Worm (Caenorhabditis elegans) whole organism, L3 larva: ENCODE data around the gene K09F6.13.
A peak's percentile ranks its signal among the peaks of the same experiment; 100 is the strongest.

Experiments
- R02D3.7 ChIP-seq: fragments of 150-350 bp; optimal IDR thresholded peaks from 2 replicates; lab custom pipeline; 2014; ENCODE audit warnings: missing biosample characterization, missing genetic modification characterization
- aly-2 ChIP-seq: fragments of 150-350 bp; optimal IDR thresholded peaks from 2 replicates; lab custom pipeline; 2014; ENCODE audit warnings: missing biosample characterization, missing genetic modification characterization
- ceh-16 ChIP-seq: sonication (generic microtip); optimal IDR thresholded peaks from 2 replicates; lab custom pipeline; 2017; ENCODE audit warnings: missing biosample characterization, missing genetic modification characterization
- ceh-28 ChIP-seq: fragments of 150-350 bp; optimal IDR thresholded peaks from 2 replicates; lab custom pipeline; 2014; ENCODE audit warnings: missing biosample characterization, missing genetic modification reagents, missing genetic modification characterization
- ceh-82 ChIP-seq: fragments of 150-350 bp; optimal IDR thresholded peaks from 2 replicates; lab custom pipeline; 2014; ENCODE audit warnings: missing biosample characterization, missing genetic modification characterization
- ceh-9 ChIP-seq: sonication (generic microtip); optimal IDR thresholded peaks from 2 replicates; lab custom pipeline; 2018; ENCODE audit warnings: missing biosample characterization, missing genetic modification characterization
- daf-12 ChIP-seq: fragments of 150-350 bp; optimal IDR thresholded peaks from 2 replicates; lab custom pipeline; 2014; ENCODE audit warnings: missing biosample characterization, missing genetic modification reagents, missing genetic modification characterization
- elt-1 ChIP-seq: fragments of 150-350 bp; optimal IDR thresholded peaks from 2 replicates; lab custom pipeline; 2014; ENCODE audit warnings: missing biosample characterization, missing genetic modification characterization
- elt-2 ChIP-seq: sonication (generic microtip); optimal IDR thresholded peaks from 2 replicates; lab custom pipeline; 2016; ENCODE audit warnings: missing genetic modification reagents, mild to moderate bottlenecking, missing genetic modification characterization, missing compliant biosample characterization
- elt-3 ChIP-seq, 3 experiments: fragments of 150-350 bp in 1 of 3; sonication (generic microtip) in 2 of 3; optimal IDR thresholded peaks; 2 replicates in 2 of 3; 4 replicates in 1 of 3; lab custom pipeline; 2014 to 2017; ENCODE audit warnings: missing biosample characterization in 3 of 3, missing genetic modification characterization in 3 of 3
- eor-1 ChIP-seq, 2 experiments: fragments of 150-350 bp; optimal IDR thresholded peaks; 2 replicates each; lab custom pipeline; 2014 to 2018; ENCODE audit warnings: missing biosample characterization in 2 of 2, missing genetic modification characterization in 2 of 2
- fkh-10 ChIP-seq: sonication (generic microtip); optimal IDR thresholded peaks from 2 replicates; lab custom pipeline; 2017; ENCODE audit warnings: missing biosample characterization, missing genetic modification reagents, missing genetic modification characterization
- fkh-2 ChIP-seq: fragments of 150-350 bp; optimal IDR thresholded peaks from 2 replicates; lab custom pipeline; 2014; ENCODE audit warnings: missing biosample characterization, missing genetic modification reagents, missing genetic modification characterization
- jun-1 ChIP-seq: fragments of 150-350 bp; optimal IDR thresholded peaks from 2 replicates; lab custom pipeline; 2014; ENCODE audit warnings: missing biosample characterization, missing genetic modification reagents, missing genetic modification characterization
- lin-15B ChIP-seq: fragments of 150-350 bp; optimal IDR thresholded peaks from 2 replicates; lab custom pipeline; 2014; ENCODE audit warnings: missing biosample characterization, missing genetic modification characterization
- lsy-12 ChIP-seq: sonication (generic microtip); optimal IDR thresholded peaks from 2 replicates; lab custom pipeline; 2016; ENCODE audit warnings: mild to moderate bottlenecking, missing genetic modification characterization, missing compliant biosample characterization
- mdl-1 ChIP-seq: fragments of 150-350 bp; optimal IDR thresholded peaks from 2 replicates; lab custom pipeline; 2014; ENCODE audit warnings: missing biosample characterization, missing genetic modification characterization
- mml-1 ChIP-seq: fragments of 150-350 bp; sonication (generic microtip); optimal IDR thresholded peaks from 3 replicates; lab custom pipeline; 2014; ENCODE audit warnings: missing biosample characterization, missing genetic modification characterization
- nfya-1 ChIP-seq: sonication (generic microtip); optimal IDR thresholded peaks from 2 replicates; lab custom pipeline; 2017; ENCODE audit warnings: missing genetic modification characterization, mild to moderate bottlenecking, missing compliant biosample characterization, antibody characterized with exemption, moderate library complexity; ENCODE audit not compliant: insufficient read depth
- nhr-11 ChIP-seq: fragments of 150-350 bp; optimal IDR thresholded peaks from 2 replicates; lab custom pipeline; 2014; ENCODE audit warnings: missing biosample characterization, missing genetic modification characterization
- nhr-23 ChIP-seq: fragments of 150-350 bp; optimal IDR thresholded peaks from 2 replicates; lab custom pipeline; 2014; ENCODE audit warnings: missing biosample characterization, missing genetic modification reagents, missing genetic modification characterization
- nhr-25 ChIP-seq: sonication (generic microtip); optimal IDR thresholded peaks from 2 replicates; lab custom pipeline; 2017; ENCODE audit warnings: missing biosample characterization, missing genetic modification characterization
- nhr-28 ChIP-seq: fragments of 150-350 bp; optimal IDR thresholded peaks from 2 replicates; lab custom pipeline; 2014; ENCODE audit warnings: missing biosample characterization, missing genetic modification characterization
- nhr-43 ChIP-seq: sonication (generic microtip); optimal IDR thresholded peaks from 2 replicates; lab custom pipeline; 2016; ENCODE audit warnings: mild to moderate bottlenecking, missing genetic modification characterization, missing compliant biosample characterization; ENCODE audit not compliant: poor library complexity, severe bottlenecking
- nhr-67 ChIP-seq: fragments of 150-350 bp; optimal IDR thresholded peaks from 2 replicates; lab custom pipeline; 2014; ENCODE audit warnings: missing biosample characterization, missing genetic modification characterization
- nhr-77 ChIP-seq: fragments of 150-350 bp; optimal IDR thresholded peaks from 2 replicates; lab custom pipeline; 2014; ENCODE audit warnings: missing biosample characterization, missing genetic modification characterization
- pqm-1 ChIP-seq: fragments of 150-350 bp; optimal IDR thresholded peaks from 2 replicates; lab custom pipeline; 2017; ENCODE audit warnings: missing biosample characterization, missing genetic modification characterization, inconsistent platforms
- skn-1 ChIP-seq: fragments of 150-350 bp; optimal IDR thresholded peaks from 2 replicates; lab custom pipeline; 2014; ENCODE audit warnings: missing biosample characterization, missing genetic modification characterization
- snpc-4 ChIP-seq: fragments of 150-350 bp; optimal IDR thresholded peaks from 2 replicates; lab custom pipeline; 2014; ENCODE audit warnings: missing biosample characterization, missing genetic modification characterization
- tbx-2 ChIP-seq: sonication (generic microtip); optimal IDR thresholded peaks from 2 replicates; lab custom pipeline; 2016; ENCODE audit warnings: mild to moderate bottlenecking, missing genetic modification characterization, missing compliant biosample characterization
- unc-39 ChIP-seq: sonication (generic microtip); optimal IDR thresholded peaks from 4 replicates; lab custom pipeline; 2017; ENCODE audit warnings: missing biosample characterization, missing genetic modification characterization
- unc-62 ChIP-seq: fragments of 150-350 bp; sonication (generic microtip); optimal IDR thresholded peaks from 4 replicates; lab custom pipeline; 2014; ENCODE audit warnings: missing biosample characterization, missing genetic modification reagents, missing genetic modification characterization
- zag-1 ChIP-seq: fragments of 150-350 bp; optimal IDR thresholded peaks from 2 replicates; lab custom pipeline; 2014; ENCODE audit warnings: missing biosample characterization, missing genetic modification characterization
- ztf-4 ChIP-seq: fragments of 150-350 bp; optimal IDR thresholded peaks from 2 replicates; lab custom pipeline; 2014; ENCODE audit warnings: missing biosample characterization, missing genetic modification characterization

K09F6.13 gene

ce11 chrII:2300861-2301260 is 11.9 kb downstream of the K09F6.13 start, which contains the start of gene B0281.5:
Gene B0281.5 (minus strand): TSS chrII:2300961.
- no peak for TF ChIP-seq pqm-1 (tag; lab: Kevin White, UChicago)
- TF ChIP-seq snpc-4 (tag; lab: Kevin White, UChicago): no peak
- no peak for TF ChIP-seq daf-12
- TF ChIP-seq aly-2 (tag; lab: Kevin White, UChicago): no peak
- TF ChIP-seq fkh-2 (tag; lab: Kevin White, UChicago): no peak
- no peak for TF ChIP-seq nhr-77 (tag; lab: Kevin White, UChicago)
- no peak for TF ChIP-seq fkh-10 (GFP tag; lab: Kevin White, UChicago)
- no peak for TF ChIP-seq zag-1 (tag; lab: Kevin White, UChicago)
- TF ChIP-seq mdl-1 (tag; lab: Kevin White, UChicago): no peak
- TF ChIP-seq elt-3 (tag; optimal IDR thresholded peaks at IDR 0.05; lab: Kevin White, UChicago): no peak
- TF ChIP-seq nhr-43 (tag; lab: Kevin White, UChicago): no peak
- no peak for TF ChIP-seq skn-1
- TF ChIP-seq ceh-82 (tag; lab: Kevin White, UChicago): no peak
- TF ChIP-seq unc-62 (GFP tag; lab: Kevin White, UChicago): no peak
- no peak for TF ChIP-seq nhr-23 (tag; lab: Kevin White, UChicago)
- TF ChIP-seq nhr-11 (tag; lab: Kevin White, UChicago): no peak
- no peak for TF ChIP-seq lsy-12
- no peak for TF ChIP-seq eor-1 (tag; optimal IDR thresholded peaks at IDR 0.05; lab: Kevin White, UChicago)
- no peak for TF ChIP-seq unc-39 (tag; lab: Kevin White, UChicago)
- TF ChIP-seq nfya-1: no peak

ce11 chrII:2302330-2302729 is 13.4 kb downstream of the K09F6.13 start, which contains the start of gene B0281.6:
Gene B0281.6 (minus strand): TSS chrII:2302430.
- TF ChIP-seq snpc-4 (tag; lab: Kevin White, UChicago): no peak
- TF ChIP-seq nhr-25 (tag; lab: Kevin White, UChicago): no peak
- TF ChIP-seq nhr-67 (tag; lab: Kevin White, UChicago): no peak
- TF ChIP-seq ceh-28 (tag; lab: Kevin White, UChicago): no peak
- TF ChIP-seq ceh-16 (tag; lab: Kevin White, UChicago): no peak
- no peak for TF ChIP-seq lin-15B (tag; lab: Kevin White, UChicago)
- TF ChIP-seq zag-1 (tag; lab: Kevin White, UChicago): no peak
- no peak for TF ChIP-seq aly-2 (tag; lab: Kevin White, UChicago)
- TF ChIP-seq pqm-1 (tag; lab: Kevin White, UChicago): no peak
- no peak for TF ChIP-seq tbx-2 (tag; lab: Kevin White, UChicago)
- no peak for TF ChIP-seq R02D3.7 (tag; lab: Kevin White, UChicago)
- no peak for TF ChIP-seq jun-1 (tag; lab: Kevin White, UChicago)

- TF ChIP-seq snpc-4 (tag; lab: Kevin White, UChicago): no peak
- TF ChIP-seq tbx-2 (tag; lab: Kevin White, UChicago): no peak
- TF ChIP-seq fkh-2 (tag; lab: Kevin White, UChicago): no peak
- TF ChIP-seq ceh-9 (tag; lab: Kevin White, UChicago): no peak
- TF ChIP-seq nhr-77 (tag; lab: Kevin White, UChicago): no peak
- TF ChIP-seq elt-3 (tag; optimal IDR thresholded peaks at IDR 0.05; lab: Kevin White, UChicago): no peak
- TF ChIP-seq unc-62 (GFP tag; lab: Kevin White, UChicago): no peak
- no peak for TF ChIP-seq lin-15B (tag; lab: Kevin White, UChicago)
- TF ChIP-seq eor-1 (tag; optimal IDR thresholded peaks at IDR 0.05; lab: Kevin White, UChicago): no peak
- TF ChIP-seq nhr-28: no peak
- TF ChIP-seq jun-1 (tag; lab: Kevin White, UChicago): no peak
- no peak for TF ChIP-seq unc-39 (tag; lab: Kevin White, UChicago)
- TF ChIP-seq nhr-25 (tag; lab: Kevin White, UChicago): no peak
Observed at ce11 chrII:2304575-2304974, 15.7 kb downstream of the K09F6.13 start.

ce11 chrII:2305507-2305906 is 16.6 kb downstream of the K09F6.13 start:
- TF ChIP-seq mml-1 (tag; lab: Kevin White, UChicago) (no peak), pqm-1 (tag; lab: Kevin White, UChicago) (peak; percentile 59), elt-2 (tag; lab: Kevin White, UChicago) (peak; percentile 56)

ce11 chrII:2306741-2307140 is 17.8 kb downstream of the K09F6.13 start, which contains the start of gene B0281.3:
Gene B0281.3 (plus strand): TSS chrII:2307041.
- no peak for TF ChIP-seq daf-12
- no peak for TF ChIP-seq ceh-28 (tag; lab: Kevin White, UChicago)
- no peak for TF ChIP-seq nhr-28
- no peak for TF ChIP-seq jun-1 (tag; lab: Kevin White, UChicago)
- TF ChIP-seq ceh-9 (tag; lab: Kevin White, UChicago): no peak
- no peak for TF ChIP-seq unc-62 (GFP tag; lab: Kevin White, UChicago)
- no peak for TF ChIP-seq lin-15B (tag; lab: Kevin White, UChicago)
- TF ChIP-seq elt-1 (tag; lab: Kevin White, UChicago): no peak
- no peak for TF ChIP-seq mdl-1 (tag; lab: Kevin White, UChicago)
- TF ChIP-seq ztf-4: no peak
- TF ChIP-seq pqm-1 (tag; lab: Kevin White, UChicago): no peak
- TF ChIP-seq aly-2 (tag; lab: Kevin White, UChicago): no peak
